Fruit fly (Drosophila melanogaster): ENCODE results near the gene CG8010.
A peak's percentile ranks its signal among the peaks of the same experiment; 100 is the strongest.

The CG8010 gene

dm6 chrX:19285441-19285840 is 16.7 kb upstream of the CG8010 start (continued):
- TF ChIP-seq HLHmδ (GFP tag; optimal IDR thresholded peaks at IDR 0.05) (no peak), Pdp1 (GFP tag; optimal IDR thresholded peaks at IDR 0.05) (peak in 1 of 2 experiments; percentile 10), ERR (GFP tag; optimal IDR thresholded peaks at IDR 0.05) (no peak), mld (GFP tag; IDR thresholded peaks at IDR 0.05; ENCODE audit: partially characterized antibody) (no peak), rib (GFP tag; IDR thresholded peaks at IDR 0.05) (0 out of 2 replicates have a peak, but pooled peaks have one; percentile 45), sc (optimal IDR thresholded peaks at IDR 0.05) (no peak), sc (GFP tag; optimal IDR thresholded peaks at IDR 0.05) (no peak), Adf1 (GFP tag; IDR thresholded peaks at IDR 0.05) (no peak), shn (GFP tag; optimal IDR thresholded peaks at IDR 0.05) (no peak), grn (GFP tag; optimal IDR thresholded peaks at IDR 0.05) (peak; percentile 77), CHES-1-like (GFP tag; optimal IDR thresholded peaks at IDR 0.05) (no peak), Oli (tag; optimal IDR thresholded peaks at IDR 0.05) (no peak), CG30431 (GFP tag; optimal IDR thresholded peaks at IDR 0.05) (no peak), Dfd (GFP tag; optimal IDR thresholded peaks at IDR 0.05) (no peak), gsb (GFP tag; IDR thresholded peaks at IDR 0.05) (no peak), CG15514 (GFP tag; optimal IDR thresholded peaks at IDR 0.05) (no peak), row (GFP tag; IDR thresholded peaks at IDR 0.05) (no peak), exex (tag; optimal IDR thresholded peaks at IDR 0.05) (peak; percentile 77), chinmo (GFP tag; IDR thresholded peaks at IDR 0.05; ENCODE audit: partially characterized antibody) (peak; percentile 70; the same call in 1 of the 4 replicates)

DNA sequence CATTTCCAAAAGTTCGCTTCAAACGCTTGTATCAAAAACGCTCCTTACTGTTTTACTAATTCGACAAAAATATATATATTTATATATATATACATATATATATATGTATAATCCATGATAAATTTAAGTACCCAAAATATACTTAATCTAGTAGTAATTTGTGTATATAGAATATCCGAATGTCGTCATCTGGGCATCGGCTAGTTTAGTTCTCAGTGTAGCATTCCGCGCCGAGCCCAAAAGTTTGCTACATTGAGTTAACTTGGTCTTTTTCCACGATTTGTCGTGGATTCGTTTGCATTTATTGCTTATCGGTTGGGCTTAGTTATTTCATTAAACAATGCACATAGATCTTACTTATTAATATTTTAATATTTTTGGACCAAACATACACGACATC is 12.6 kb upstream of the CG8010 start:
- TF ChIP-seq NFAT (GFP tag; IDR thresholded peaks at IDR 0.05) = peak; percentile 24; the same call in 1 of the 2 replicates
- no peak for TF ChIP-seq CG11723 (GFP tag; optimal IDR thresholded peaks at IDR 0.05)
- TF ChIP-seq zf30C (GFP tag; optimal IDR thresholded peaks at IDR 0.05) = peak; percentile 66
- peak; percentile 47 for TF ChIP-seq sd (tag; optimal IDR thresholded peaks at IDR 0.05)
- TF ChIP-seq CG10654 (GFP tag; optimal IDR thresholded peaks at IDR 0.05) = peak; percentile 6
- TF ChIP-seq trem (tag; optimal IDR thresholded peaks at IDR 0.05) = no peak
- no peak; the same call in 2 of the 3 replicates for TF ChIP-seq tgo (GFP tag; IDR thresholded peaks at IDR 0.05)
- no peak; the same call in 1 of the 2 replicates for TF ChIP-seq esg (GFP tag; conservative IDR thresholded peaks at IDR 0.05)
- peak; percentile 9 for TF ChIP-seq CG6254 (GFP tag; optimal IDR thresholded peaks at IDR 0.05)
- TF ChIP-seq eyg (GFP tag; optimal IDR thresholded peaks at IDR 0.05) = no peak
- TF ChIP-seq Ada2b (GFP tag; IDR thresholded peaks at IDR 0.05) = peak; percentile 27; the same call in 1 of the 2 replicates
- no peak for TF ChIP-seq CG30431 (GFP tag; optimal IDR thresholded peaks at IDR 0.05)
- TF ChIP-seq CG2889 (GFP tag; IDR thresholded peaks at IDR 0.05) = no peak
- peak; percentile 63 for TF ChIP-seq gem (tag; optimal IDR thresholded peaks at IDR 0.05)
- TF ChIP-seq CG18262 (tag; optimal IDR thresholded peaks at IDR 0.05) = peak; percentile 18
- peak; percentile 12 for TF ChIP-seq CG8924 (tag; optimal IDR thresholded peaks at IDR 0.05)
- TF ChIP-seq shn (GFP tag; optimal IDR thresholded peaks at IDR 0.05) = no peak
- peak; percentile 30 for TF ChIP-seq CG1603 (tag; optimal IDR thresholded peaks at IDR 0.05)
- peak; percentile 32 for TF ChIP-seq ATbp (GFP tag; optimal IDR thresholded peaks at IDR 0.05)
- no peak for TF ChIP-seq luna (GFP tag; optimal IDR thresholded peaks at IDR 0.05)
- peak; percentile 59 for TF ChIP-seq vvl (GFP tag; IDR thresholded peaks at IDR 0.05)
- TF ChIP-seq Atf6 (GFP tag; IDR thresholded peaks at IDR 0.05) = no peak
- TF ChIP-seq CG10209 (GFP tag; optimal IDR thresholded peaks at IDR 0.05) = peak; percentile 6
- TF ChIP-seq CG17829 (tag; optimal IDR thresholded peaks at IDR 0.05) = peak; percentile 16
- TF ChIP-seq cad (GFP tag; optimal IDR thresholded peaks at IDR 0.05) = no peak
- TF ChIP-seq CG12769 (tag; optimal IDR thresholded peaks at IDR 0.05) = no peak
- TF ChIP-seq YL-1 (GFP tag; optimal IDR thresholded peaks at IDR 0.05) = no peak
- 0 out of 2 replicates have a peak, but pooled peaks have one; percentile 15 for TF ChIP-seq E2f1 (GFP tag; IDR thresholded peaks at IDR 0.05)
- TF ChIP-seq CTCF (GFP tag; optimal IDR thresholded peaks at IDR 0.05) = peak; percentile 2
- no peak for TF ChIP-seq MESR4 (GFP tag; optimal IDR thresholded peaks at IDR 0.05)
- no peak for TF ChIP-seq pros (GFP tag; optimal IDR thresholded peaks at IDR 0.05)
- peak; percentile 66 for TF ChIP-seq Ets65A (GFP tag)
- peak; percentile 12 for TF ChIP-seq CG8388 (GFP tag; optimal IDR thresholded peaks at IDR 0.05)
- peak; percentile 37 for TF ChIP-seq CG6813 (GFP tag; optimal IDR thresholded peaks at IDR 0.05)
